Fruit fly (Drosophila melanogaster) whole organism, embryonic: ENCODE results near the gene Ypel.

Experiments
- Awh ChIP-seq: fragments of 200-800 bp; sonication (Bioruptor generic); IDR thresholded peaks from 2 replicates; pipeline ENCODE4, ENCODE4 v1.3.6; 2022; ENCODE audit warnings: missing biosample characterization, missing genetic modification characterization
- B-H2 ChIP-seq: fragments of 200-800 bp; sonication (Bioruptor generic); optimal IDR thresholded peaks from 2 replicates; lab custom pipeline; 2018; ENCODE audit warnings: missing biosample characterization, mild to moderate bottlenecking, missing genetic modification characterization
- BEAF-32 ChIP-seq: fragments of 200-800 bp; sonication (Bioruptor generic); optimal IDR thresholded peaks from 3 replicates; lab custom pipeline; 2017; ENCODE audit warnings: missing biosample characterization, missing genetic modification characterization, mild to moderate bottlenecking, moderate library complexity, missing genetic modification reagents
- BtbVII ChIP-seq: fragments of 200-800 bp; sonication (Bioruptor generic); optimal IDR thresholded peaks from 3 replicates; lab custom pipeline; 2017; ENCODE audit warnings: missing biosample characterization, mild to moderate bottlenecking, missing genetic modification characterization
- CG10209 ChIP-seq: fragments of 200-800 bp; sonication (Bioruptor generic); optimal IDR thresholded peaks from 3 replicates; lab custom pipeline; 2017; ENCODE audit warnings: missing biosample characterization, mild to moderate bottlenecking, missing genetic modification characterization, missing genetic modification reagents
- CG10543 ChIP-seq: fragments of 200-800 bp; sonication (Bioruptor generic); optimal IDR thresholded peaks from 3 replicates; lab custom pipeline; 2017; ENCODE audit warnings: missing biosample characterization, mild to moderate bottlenecking, missing genetic modification characterization, moderate library complexity
- CG11696 ChIP-seq: fragments of 200-800 bp; sonication (Bioruptor generic); IDR thresholded peaks from 2 replicates; pipeline ENCODE4 v1.3.6; 2022; ENCODE audit warnings: missing biosample characterization, missing genetic modification characterization
- CG13296 ChIP-seq: fragments of 200-800 bp; sonication (Bioruptor generic); optimal IDR thresholded peaks from 3 replicates; lab custom pipeline; 2018; ENCODE audit warnings: missing biosample characterization, mild to moderate bottlenecking, missing genetic modification characterization
- CG13624 ChIP-seq: fragments of 200-800 bp; sonication (Bioruptor generic); optimal IDR thresholded peaks from 2 replicates; lab custom pipeline; 2016; ENCODE audit warnings: missing biosample characterization, missing genetic modification characterization
- CG14050 ChIP-seq: fragments of 200-800 bp; sonication (Bioruptor generic); IDR thresholded peaks from 3 replicates; pipeline ENCODE4 v1.3.6; 2022; ENCODE audit warnings: missing biosample characterization, missing genetic modification characterization
- CG16815 ChIP-seq: fragments of 200-800 bp; sonication (Bioruptor generic); optimal IDR thresholded peaks from 3 replicates; lab custom pipeline; 2017; ENCODE audit warnings: missing biosample characterization, mild to moderate bottlenecking, missing genetic modification characterization
- CG16863 ChIP-seq: fragments of 200-800 bp; sonication (Bioruptor generic); optimal IDR thresholded peaks from 3 replicates; lab custom pipeline; 2016; ENCODE audit warnings: missing biosample characterization, missing genetic modification characterization
- CG17802 ChIP-seq: fragments of 200-800 bp; sonication (Bioruptor generic); optimal IDR thresholded peaks from 2 replicates; lab custom pipeline; 2018; ENCODE audit warnings: missing biosample characterization, mild to moderate bottlenecking, missing genetic modification characterization, moderate library complexity
- CG1792 ChIP-seq: fragments of 200-800 bp; sonication (Bioruptor generic); optimal IDR thresholded peaks from 2 replicates; lab custom pipeline; 2016; ENCODE audit warnings: missing biosample characterization, missing genetic modification characterization
- CG18262 ChIP-seq: fragments of 200-800 bp; optimal IDR thresholded peaks from 3 replicates; lab custom pipeline; 2019; ENCODE audit warnings: missing biosample characterization, mild to moderate bottlenecking, missing genetic modification characterization, moderate library complexity
- CG18764 ChIP-seq: fragments of 200-800 bp; sonication (Bioruptor generic); optimal IDR thresholded peaks from 3 replicates; lab custom pipeline; 2016; ENCODE audit warnings: missing biosample characterization, missing genetic modification characterization
- CG2116 ChIP-seq: fragments of 200-800 bp; sonication (Bioruptor generic); optimal IDR thresholded peaks from 3 replicates; lab custom pipeline; 2018; ENCODE audit warnings: missing biosample characterization, mild to moderate bottlenecking, missing genetic modification characterization
- CG2202 ChIP-seq: fragments of 200-800 bp; sonication (Bioruptor generic); optimal IDR thresholded peaks from 2 replicates; lab custom pipeline; 2018; ENCODE audit warnings: missing biosample characterization, mild to moderate bottlenecking, missing genetic modification characterization
- CG3281 ChIP-seq: fragments of 200-800 bp; sonication (Bioruptor generic); optimal IDR thresholded peaks from 3 replicates; lab custom pipeline; 2017; ENCODE audit warnings: missing biosample characterization, mild to moderate bottlenecking, missing genetic modification characterization
- CG34224 ChIP-seq: fragments of 200-800 bp; sonication (Bioruptor generic); IDR thresholded peaks from 3 replicates; pipeline ENCODE4 v1.3.6; 2022; ENCODE audit warnings: missing biosample characterization, missing genetic modification characterization; ENCODE audit not compliant: partially characterized antibody
- CG42726 ChIP-seq: fragments of 200-800 bp; sonication (Bioruptor generic); IDR thresholded peaks from 2 replicates; pipeline ENCODE4 v1.3.6; 2022; ENCODE audit warnings: missing biosample characterization, missing genetic modification characterization; ENCODE audit not compliant: partially characterized antibody
- CG4617 ChIP-seq: fragments of 200-800 bp; sonication (Bioruptor generic); optimal IDR thresholded peaks from 3 replicates; lab custom pipeline; 2016; ENCODE audit warnings: missing biosample characterization, missing genetic modification characterization, borderline replicate concordance
- CG5245 ChIP-seq: fragments of 200-800 bp; sonication (Bioruptor generic); optimal IDR thresholded peaks from 3 replicates; lab custom pipeline; 2016; ENCODE audit warnings: missing biosample characterization, missing genetic modification characterization
- CG6654 ChIP-seq: fragments of 200-800 bp; sonication (Bioruptor generic); optimal IDR thresholded peaks from 2 replicates; lab custom pipeline; 2017; ENCODE audit warnings: missing biosample characterization, mild to moderate bottlenecking, missing genetic modification characterization
- CG8388 ChIP-seq: fragments of 200-800 bp; sonication (Bioruptor generic); optimal IDR thresholded peaks from 2 replicates; lab custom pipeline; 2019; ENCODE audit warnings: missing biosample characterization, mild to moderate bottlenecking, missing genetic modification characterization, moderate library complexity
- CG9817 ChIP-seq: fragments of 200-800 bp; sonication (Bioruptor generic); optimal IDR thresholded peaks from 2 replicates; lab custom pipeline; 2018; ENCODE audit warnings: missing biosample characterization, mild to moderate bottlenecking, missing genetic modification characterization, moderate library complexity
- CoRest ChIP-seq: fragments of 200-800 bp; sonication (Bioruptor generic); optimal IDR thresholded peaks from 3 replicates; lab custom pipeline; 2018; ENCODE audit warnings: missing biosample characterization, mild to moderate bottlenecking, missing genetic modification characterization, moderate library complexity
- D ChIP-seq, 2 experiments: fragments of 200-800 bp in 1 of 2; fragments of >200 bp in 1 of 2; sonication (Bioruptor generic) in 1 of 2; optimal IDR thresholded peaks; 2 replicates in 1 of 2; 3 replicates in 1 of 2; lab custom pipeline; 2017; ENCODE audit warnings: mild to moderate bottlenecking in 1 of 2, missing biosample characterization in 1 of 2, missing genetic modification characterization in 1 of 2, missing genetic modification reagents in 1 of 2
- Drgx ChIP-seq: fragments of 200-800 bp; sonication (Bioruptor generic); IDR thresholded peaks from 2 replicates; pipeline ENCODE4 v1.3.6; 2022; ENCODE audit warnings: missing biosample characterization, missing genetic modification characterization
- Hr3 ChIP-seq: fragments of 200-800 bp; sonication (Bioruptor generic); optimal IDR thresholded peaks from 3 replicates; lab custom pipeline; 2016; ENCODE audit warnings: missing biosample characterization, missing genetic modification characterization
- Hr39 ChIP-seq: fragments of >200 bp; optimal IDR thresholded peaks from 2 replicates; lab custom pipeline; 2017
- MTF-1 ChIP-seq: fragments of 200-800 bp; sonication (Bioruptor generic); optimal IDR thresholded peaks from 2 replicates; lab custom pipeline; 2018; ENCODE audit warnings: missing biosample characterization, mild to moderate bottlenecking, missing genetic modification characterization, borderline replicate concordance
- Mrtf ChIP-seq: fragments of 200-800 bp; sonication (Bioruptor generic); IDR thresholded peaks from 3 replicates; pipeline ENCODE4 v1.3.6; 2022; ENCODE audit warnings: missing biosample characterization, missing genetic modification characterization
- NC2β ChIP-seq: fragments of 200-800 bp; sonication (Bioruptor generic); optimal IDR thresholded peaks from 2 replicates; lab custom pipeline; 2016; ENCODE audit warnings: missing biosample characterization, missing genetic modification characterization
- Oli ChIP-seq: fragments of 200-800 bp; sonication (Bioruptor generic); optimal IDR thresholded peaks from 2 replicates; lab custom pipeline; 2018; ENCODE audit warnings: missing biosample characterization, mild to moderate bottlenecking, missing genetic modification characterization, moderate library complexity
- Pdp1 ChIP-seq, 2 experiments: fragments of 200-800 bp; sonication (Bioruptor generic); optimal IDR thresholded peaks; 3 replicates each; lab custom pipeline; 2016; ENCODE audit warnings: missing biosample characterization in 2 of 2, missing genetic modification characterization in 2 of 2, mild to moderate bottlenecking in 1 of 2, moderate library complexity in 1 of 2
- Poxn ChIP-seq: fragments of 200-800 bp; sonication (Bioruptor generic); IDR thresholded peaks from 2 replicates; pipeline ENCODE4 v1.3.6; 2022; ENCODE audit warnings: missing biosample characterization, missing genetic modification characterization
- Six4 ChIP-seq: fragments of 200-800 bp; sonication (Bioruptor generic); optimal IDR thresholded peaks from 2 replicates; lab custom pipeline; 2016; ENCODE audit warnings: missing biosample characterization, missing genetic modification characterization
- TFAM ChIP-seq: fragments of 200-800 bp; sonication (Bioruptor generic); optimal IDR thresholded peaks from 2 replicates; lab custom pipeline; 2017; ENCODE audit warnings: missing biosample characterization, missing genetic modification characterization, inconsistent platforms
- ara ChIP-seq: fragments of 200-800 bp; sonication (Bioruptor generic); IDR thresholded peaks from 2 replicates; pipeline ENCODE4 v1.3.6; 2022; ENCODE audit warnings: missing biosample characterization, missing genetic modification characterization
- fd96Cb ChIP-seq: fragments of 200-800 bp; sonication (Bioruptor generic); optimal IDR thresholded peaks from 2 replicates; lab custom pipeline; 2018; ENCODE audit warnings: missing biosample characterization, mild to moderate bottlenecking, missing genetic modification characterization, moderate library complexity
- ftz-f1 ChIP-seq: fragments of 200-800 bp; sonication (Bioruptor generic); optimal IDR thresholded peaks from 2 replicates; lab custom pipeline; 2016; ENCODE audit warnings: missing biosample characterization, missing genetic modification characterization
- grn ChIP-seq: fragments of 200-800 bp; sonication (Bioruptor generic); optimal IDR thresholded peaks from 3 replicates; lab custom pipeline; 2017; ENCODE audit warnings: missing biosample characterization, missing genetic modification characterization
- her ChIP-seq: fragments of 200-800 bp; sonication (Bioruptor generic); optimal IDR thresholded peaks from 2 replicates; lab custom pipeline; 2016; ENCODE audit warnings: missing biosample characterization, missing genetic modification characterization
- onecut ChIP-seq: fragments of 200-800 bp; sonication (Bioruptor generic); IDR thresholded peaks from 2 replicates; pipeline ENCODE4 v1.3.6; 2022; ENCODE audit warnings: missing biosample characterization, missing genetic modification characterization
- p53 ChIP-seq: fragments of 200-800 bp; sonication (Bioruptor generic); optimal IDR thresholded peaks from 2 replicates; lab custom pipeline; 2016; ENCODE audit warnings: missing biosample characterization, missing genetic modification characterization
- pho ChIP-seq: fragments of 200-800 bp; sonication (Bioruptor generic); optimal IDR thresholded peaks from 2 replicates; lab custom pipeline; 2016; ENCODE audit warnings: missing biosample characterization, missing genetic modification characterization
- repo ChIP-seq: fragments of 200-800 bp; sonication (Bioruptor generic); optimal IDR thresholded peaks from 2 replicates; lab custom pipeline; 2016; ENCODE audit warnings: missing biosample characterization, missing genetic modification characterization
- stwl ChIP-seq: fragments of 200-800 bp; sonication (Bioruptor generic); optimal IDR thresholded peaks from 3 replicates; lab custom pipeline; 2018; ENCODE audit warnings: missing biosample characterization, mild to moderate bottlenecking, missing genetic modification characterization, moderate library complexity
- zen ChIP-seq: fragments of 200-800 bp; sonication (Bioruptor generic); optimal IDR thresholded peaks from 3 replicates; lab custom pipeline; 2018; ENCODE audit warnings: missing biosample characterization, mild to moderate bottlenecking, missing genetic modification characterization, moderate library complexity

The Ypel gene

DNA sequence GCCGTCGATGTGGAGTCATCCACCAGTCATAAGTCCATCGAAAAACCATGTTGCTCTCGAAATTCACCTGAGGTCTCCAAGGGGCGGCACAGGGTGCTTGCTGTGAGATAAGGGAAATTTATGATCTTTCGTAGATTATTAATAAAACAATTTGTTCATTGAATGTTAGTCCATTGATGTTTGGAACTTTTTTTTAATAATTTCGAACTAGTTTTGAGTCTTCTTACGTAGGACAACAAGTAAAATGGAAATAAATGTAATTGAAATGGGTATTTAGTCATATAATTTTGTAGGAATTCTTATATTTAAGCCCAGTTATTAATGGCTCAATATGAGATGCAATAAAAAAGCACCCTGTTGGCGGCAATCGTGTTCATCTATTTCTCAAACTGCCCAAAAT, 20.3 kb upstream of the Ypel start (continued):
- TF ChIP-seq BEAF-32 (no peak), stwl (no peak), Oli (tag; lab: Kevin White, UChicago) (peak; percentile 90), fd96Cb (tag; lab: Kevin White, UChicago) (peak; percentile 73), CG11696 (GFP tag; lab: Robert Waterston, UW) (no peak), CG13296 (GFP tag; lab: Kevin White, UChicago) (peak; percentile 80), CoRest (tag; lab: Kevin White, UChicago) (peak; percentile 88), Pdp1 (GFP tag; optimal IDR thresholded peaks at IDR 0.05; lab: Kevin White, UChicago) (peak; percentile 54 to 60), CG13624 (GFP tag; lab: Kevin White, UChicago) (peak; percentile 59), CG2202 (tag; lab: Kevin White, UChicago) (peak; percentile 6), her (GFP tag; lab: Kevin White, UChicago) (peak; percentile 7), B-H2 (GFP tag; lab: Kevin White, UChicago) (no peak), Awh (GFP tag; lab: Robert Waterston, UW) (peak; percentile 51; the same call in 1 of the 2 replicates), zen (peak; percentile 9), CG2116 (GFP tag; lab: Kevin White, UChicago) (peak; percentile 43), CG3281 (GFP tag; lab: Kevin White, UChicago) (no peak), CG34224 (no peak), Mrtf (GFP tag; lab: Robert Waterston, UW) (peak; percentile 66; the same call in 2 of the 3 replicates), pho (GFP tag; lab: Kevin White, UChicago) (peak; percentile 63), repo (no peak), CG18764 (GFP tag; lab: Kevin White, UChicago) (no peak), Hr39 (no peak), Drgx (GFP tag; lab: Robert Waterston, UW) (no peak; the same call in 1 of the 2 replicates), CG6654 (GFP tag; lab: Kevin White, UChicago) (peak; percentile 18), p53 (no peak), Six4 (GFP tag; lab: Kevin White, UChicago) (peak; percentile 56), grn (GFP tag; lab: Kevin White, UChicago) (no peak), BtbVII (GFP tag; lab: Kevin White, UChicago) (peak; percentile 75), CG14050 (peak; percentile 71), NC2β (GFP tag; lab: Kevin White, UChicago) (peak; percentile 26), CG10543 (GFP tag; lab: Kevin White, UChicago) (peak; percentile 45), CG1792 (GFP tag; lab: Kevin White, UChicago) (no peak), D (optimal IDR thresholded peaks at IDR 0.05; lab: Kevin White, UChicago) (no peak), D (GFP tag; optimal IDR thresholded peaks at IDR 0.05; lab: Kevin White, UChicago) (peak; percentile 69), CG10209 (GFP tag; lab: Kevin White, UChicago) (peak; percentile 54), Poxn (GFP tag; lab: Robert Waterston, UW) (no peak), Hr3 (peak; percentile 61), CG9817 (peak; percentile 71), ftz-f1 (GFP tag; lab: Kevin White, UChicago) (no peak), CG18262 (peak; percentile 80), onecut (GFP tag; lab: Robert Waterston, UW) (peak; percentile 10; the same call in 1 of the 2 replicates), MTF-1 (peak; percentile 26), CG16863 (GFP tag; lab: Kevin White, UChicago) (peak; percentile 34), CG42726 (GFP tag; lab: Robert Waterston, UW) (no peak), TFAM (GFP tag; lab: Kevin White, UChicago) (no peak), CG8388 (peak; percentile 83), CG5245 (GFP tag; lab: Kevin White, UChicago) (peak; percentile 22), ara (GFP tag; lab: Robert Waterston, UW) (0 out of 2 replicates have a peak, but pooled peaks have one; percentile 37), CG4617 (GFP tag; lab: Kevin White, UChicago) (peak; percentile 22), CG16815 (GFP tag; lab: Kevin White, UChicago) (peak; percentile 19), CG17802 (no peak)
